Worm (Caenorhabditis elegans): ENCODE results near the gene K10B4.1.

- TF ChIP-seq dao-5 (tag; optimal IDR thresholded peaks at IDR 0.05) (no peak), him-1 (tag; optimal IDR thresholded peaks at IDR 0.05) (no peak), W03F9.2 (tag; optimal IDR thresholded peaks at IDR 0.05) (no peak)
Measured at ce11 chrII:178993-179392, 43.7 kb downstream of the K10B4.1 start, which contains the start of gene T01D1.4.

All from whole organism, L4/young adult.